Worm (Caenorhabditis elegans): ENCODE data around the gene F48E8.8.

DNA sequence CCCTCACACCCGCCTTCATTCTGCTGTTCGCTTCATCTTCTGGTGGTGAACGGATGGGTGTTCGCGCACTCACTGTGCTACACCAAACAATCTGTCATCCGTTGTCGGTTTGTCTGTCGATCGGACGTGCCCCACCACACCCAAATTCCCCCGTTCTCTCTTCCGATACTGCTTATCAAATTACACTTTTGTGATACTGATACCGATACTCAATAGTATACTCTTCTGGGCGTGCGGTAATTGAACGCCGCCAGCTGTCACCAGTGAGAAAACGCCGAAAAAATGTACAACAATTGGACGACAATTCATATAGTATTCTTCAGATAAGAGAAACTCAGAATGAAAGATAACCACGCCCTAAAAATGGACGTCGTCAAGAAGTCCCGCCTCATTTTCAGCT, 11.5 kb downstream of the F48E8.8 start:
- TF ChIP-seq him-1 (tag; optimal IDR thresholded peaks at IDR 0.05) (no peak), W03F9.2 (tag; optimal IDR thresholded peaks at IDR 0.05) (no peak), dao-5 (tag; optimal IDR thresholded peaks at IDR 0.05) (no peak)

Measured in whole organism, L4/young adult.